Worm (Caenorhabditis elegans) whole organism, late embryonic: ENCODE results near the gene R02F2.8.

Experiments used
- C08G9.2 ChIP-seq: sonication (generic microtip); optimal IDR thresholded peaks from 2 replicates; lab custom pipeline; 2016; ENCODE audit warnings: mild to moderate bottlenecking, missing genetic modification characterization, moderate library complexity, missing compliant biosample characterization
- F13H6.1 ChIP-seq: sonication (generic microtip); optimal IDR thresholded peaks from 2 replicates; lab custom pipeline; 2016; ENCODE audit warnings: missing genetic modification characterization, missing compliant biosample characterization
- ama-1 ChIP-seq: fragments of 150-350 bp; optimal IDR thresholded peaks from 2 replicates; lab custom pipeline; 2014
- ceh-18 ChIP-seq: sonication (generic microtip); optimal IDR thresholded peaks from 2 replicates; lab custom pipeline; 2016; ENCODE audit warnings: missing genetic modification characterization, missing compliant biosample characterization
- ceh-19 ChIP-seq: fragments of 200-800 bp; sonication (Bioruptor generic); optimal IDR thresholded peaks from 2 replicates; lab custom pipeline; 2018; ENCODE audit warnings: mild to moderate bottlenecking, missing genetic modification characterization, missing compliant biosample characterization
- ceh-22 ChIP-seq: sonication (generic microtip); optimal IDR thresholded peaks from 2 replicates; lab custom pipeline; 2017; ENCODE audit warnings: missing biosample characterization, missing genetic modification characterization
- ceh-24 ChIP-seq: sonication (generic microtip); optimal IDR thresholded peaks from 2 replicates; lab custom pipeline; 2016; ENCODE audit warnings: mild to moderate bottlenecking, missing genetic modification characterization, missing compliant biosample characterization
- ceh-30 ChIP-seq: fragments of 150-350 bp; optimal IDR thresholded peaks from 2 replicates; lab custom pipeline; 2014; ENCODE audit warnings: missing biosample characterization, missing genetic modification characterization
- ceh-31 ChIP-seq: sonication (generic microtip); optimal IDR thresholded peaks from 2 replicates; lab custom pipeline; 2016; ENCODE audit warnings: missing genetic modification characterization, missing compliant biosample characterization
- ceh-34 ChIP-seq: sonication (generic microtip); optimal IDR thresholded peaks from 2 replicates; lab custom pipeline; 2016; ENCODE audit warnings: mild to moderate bottlenecking, missing genetic modification characterization, missing compliant biosample characterization
- ceh-45 ChIP-seq: fragments of 200-800 bp; sonication (Bioruptor generic); IDR thresholded peaks from 2 replicates; pipeline ENCODE4 v1.3.6; 2022; ENCODE audit warnings: missing genetic modification reagents, missing genetic modification characterization, missing compliant biosample characterization
- ceh-48 ChIP-seq: sonication (generic microtip); optimal IDR thresholded peaks from 2 replicates; lab custom pipeline; 2016; ENCODE audit warnings: missing genetic modification characterization, inconsistent platforms, missing compliant biosample characterization
- che-1 ChIP-seq: sonication (generic microtip); optimal IDR thresholded peaks from 2 replicates; lab custom pipeline; 2016; ENCODE audit warnings: mild to moderate bottlenecking, missing genetic modification characterization, missing compliant biosample characterization
- dmd-4 ChIP-seq: sonication (generic microtip); optimal IDR thresholded peaks from 2 replicates; lab custom pipeline; 2016; ENCODE audit warnings: borderline replicate concordance, missing genetic modification characterization, missing compliant biosample characterization
- dve-1 ChIP-seq: sonication (generic microtip); optimal IDR thresholded peaks from 2 replicates; lab custom pipeline; 2017; ENCODE audit warnings: antibody characterized with exemption, mild to moderate bottlenecking, missing genetic modification characterization, missing compliant biosample characterization
- ets-4 ChIP-seq: sonication (generic microtip); optimal IDR thresholded peaks from 2 replicates; lab custom pipeline; 2016; ENCODE audit warnings: missing genetic modification characterization, missing compliant biosample characterization
- fkh-10 ChIP-seq: fragments of 150-350 bp; optimal IDR thresholded peaks from 2 replicates; lab custom pipeline; 2014; ENCODE audit warnings: missing biosample characterization, missing genetic modification reagents, missing genetic modification characterization
- gmeb-2 ChIP-seq: sonication (generic microtip); optimal IDR thresholded peaks from 2 replicates; lab custom pipeline; 2016; ENCODE audit warnings: missing genetic modification characterization, inconsistent platforms, missing compliant biosample characterization
- hlh-13 ChIP-seq: fragments of 200-800 bp; sonication (Bioruptor generic); optimal IDR thresholded peaks from 2 replicates; lab custom pipeline; 2018; ENCODE audit warnings: mild to moderate bottlenecking, missing genetic modification characterization, missing compliant biosample characterization
- hlh-15 ChIP-seq: sonication (generic microtip); optimal IDR thresholded peaks from 2 replicates; lab custom pipeline; 2016; ENCODE audit warnings: missing genetic modification characterization, missing compliant biosample characterization
- hlh-30 ChIP-seq: sonication (generic microtip); optimal IDR thresholded peaks from 2 replicates; lab custom pipeline; 2017; ENCODE audit warnings: antibody characterized with exemption, missing genetic modification characterization, missing compliant biosample characterization; ENCODE audit not compliant: insufficient read depth
- hlh-6 ChIP-seq: sonication (generic microtip); optimal IDR thresholded peaks from 2 replicates; lab custom pipeline; 2016; ENCODE audit warnings: missing genotype, missing genetic modification characterization, missing compliant biosample characterization
- hlh-8 ChIP-seq: sonication (generic microtip); optimal IDR thresholded peaks from 2 replicates; lab custom pipeline; 2016; ENCODE audit warnings: missing genotype, missing genetic modification characterization, missing compliant biosample characterization
- lim-6 ChIP-seq: sonication (generic microtip); optimal IDR thresholded peaks from 2 replicates; lab custom pipeline; 2016; ENCODE audit warnings: missing genetic modification characterization, missing compliant biosample characterization
- lin-11 ChIP-seq: fragments of 200-800 bp; sonication (Bioruptor generic); optimal IDR thresholded peaks from 2 replicates; lab custom pipeline; 2018; ENCODE audit warnings: mild to moderate bottlenecking, missing genetic modification characterization, missing compliant biosample characterization
- madf-2 ChIP-seq: sonication (generic microtip); optimal IDR thresholded peaks from 2 replicates; lab custom pipeline; 2017; ENCODE audit warnings: missing genetic modification characterization, missing compliant biosample characterization
- nhr-11 ChIP-seq: fragments of 150-350 bp; optimal IDR thresholded peaks from 2 replicates; lab custom pipeline; 2014; ENCODE audit warnings: missing biosample characterization, missing genetic modification characterization
- pag-3 ChIP-seq: sonication (generic microtip); optimal IDR thresholded peaks from 2 replicates; lab custom pipeline; 2016; ENCODE audit warnings: missing compliant biosample characterization, missing genetic modification characterization, borderline replicate concordance
- pat-9 ChIP-seq: fragments of 200-800 bp; sonication (Bioruptor generic); optimal IDR thresholded peaks from 2 replicates; lab custom pipeline; 2018; ENCODE audit warnings: mild to moderate bottlenecking, missing genetic modification characterization, moderate library complexity, missing compliant biosample characterization
- pax-1 ChIP-seq: fragments of 150-350 bp; optimal IDR thresholded peaks from 2 replicates; lab custom pipeline; 2014; ENCODE audit warnings: missing biosample characterization, missing genetic modification characterization
- rnt-1 ChIP-seq: sonication (generic microtip); optimal IDR thresholded peaks from 2 replicates; lab custom pipeline; 2016; ENCODE audit warnings: missing genetic modification characterization, missing compliant biosample characterization
- sdc-2 ChIP-seq: sonication (generic microtip); optimal IDR thresholded peaks from 2 replicates; lab custom pipeline; 2016; ENCODE audit warnings: missing genotype, missing genetic modification characterization, missing compliant biosample characterization
- sox-2 ChIP-seq: fragments of 200-800 bp; sonication (Bioruptor generic); IDR thresholded peaks from 2 replicates; pipeline ENCODE4 v1.3.6; 2022; ENCODE audit warnings: missing genetic modification reagents, missing genetic modification characterization, missing compliant biosample characterization
- syd-9 ChIP-seq: sonication (generic microtip); optimal IDR thresholded peaks from 2 replicates; lab custom pipeline; 2016; ENCODE audit warnings: mild to moderate bottlenecking, missing genetic modification characterization, moderate library complexity, missing compliant biosample characterization
- tbx-2 ChIP-seq: sonication (generic microtip); optimal IDR thresholded peaks from 2 replicates; lab custom pipeline; 2016; ENCODE audit warnings: missing genetic modification characterization, missing compliant biosample characterization
- ttx-3 ChIP-seq: sonication (generic microtip); optimal IDR thresholded peaks from 2 replicates; lab custom pipeline; 2016; ENCODE audit warnings: missing genetic modification reagents, missing genetic modification characterization, missing compliant biosample characterization
- unc-42 ChIP-seq: sonication (generic microtip); optimal IDR thresholded peaks from 2 replicates; lab custom pipeline; 2016; ENCODE audit warnings: missing genotype, missing genetic modification characterization, missing compliant biosample characterization
- unc-55 ChIP-seq: sonication (generic microtip); optimal IDR thresholded peaks from 2 replicates; lab custom pipeline; 2017; ENCODE audit warnings: missing biosample characterization, missing genetic modification reagents, missing genetic modification characterization
- ztf-16 ChIP-seq: sonication (generic microtip); optimal IDR thresholded peaks from 2 replicates; lab custom pipeline; 2017; ENCODE audit warnings: missing genetic modification characterization, missing compliant biosample characterization

Gene R02F2.8

DNA sequence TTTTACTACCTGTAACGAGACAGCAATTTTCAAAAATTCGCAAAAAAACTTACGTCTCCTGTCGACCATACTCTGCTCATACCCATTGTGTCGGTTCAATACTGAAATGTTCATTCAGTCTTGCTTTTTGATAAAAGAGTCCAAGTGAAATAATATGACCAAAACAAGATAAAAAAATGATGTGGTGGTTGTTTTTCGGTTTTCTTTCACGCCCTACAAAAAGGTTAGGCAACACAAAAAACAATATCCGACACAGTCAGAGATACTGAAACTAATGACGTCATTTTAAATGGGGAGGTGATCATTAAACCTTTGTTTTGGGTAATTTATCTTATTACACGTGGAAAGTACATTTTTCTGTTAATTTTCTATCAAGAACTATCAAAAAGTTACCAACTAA lies at the start of gene R02F2.8:
R02F2.8 (minus strand) TSS at position 101 of the 400 bp plus-strand sequence.
- TF ChIP-seq hlh-30 (no peak), ttx-3 (tag; lab: Kevin White, UChicago) (no peak), unc-55 (GFP tag; lab: Kevin White, UChicago) (no peak), madf-2 (no peak), ceh-45 (no peak), dve-1 (tag; lab: Kevin White, UChicago) (no peak), hlh-15 (tag; lab: Kevin White, UChicago) (no peak), ceh-34 (tag; lab: Kevin White, UChicago) (no peak), tbx-2 (tag; lab: Kevin White, UChicago) (no peak), rnt-1 (tag; lab: Kevin White, UChicago) (no peak), C08G9.2 (no peak), unc-42 (tag; lab: Kevin White, UChicago) (no peak), ceh-18 (no peak)

- TF ChIP-seq che-1 (no peak), pax-1 (tag; lab: Kevin White, UChicago) (no peak), ceh-22 (tag; lab: Kevin White, UChicago) (no peak), hlh-6 (tag; lab: Kevin White, UChicago) (no peak), tbx-2 (tag; lab: Kevin White, UChicago) (no peak), pat-9 (tag; lab: Kevin White, UChicago) (no peak), nhr-11 (tag; lab: Kevin White, UChicago) (no peak), ztf-16 (tag; lab: Kevin White, UChicago) (no peak), ceh-18 (no peak)
These were observed 48.8 kb upstream of the R02F2.8 start, which contains the start of gene D1044.1 for ce11 chrIII:5543727-5544345. D1044.1 (plus strand) TSS chrIII:5544295.

ce11 chrIII:5543050-5543449 lies 48.0 kb upstream of the R02F2.8 start, which contains the start of gene D1044.6:
D1044.6 (minus strand) TSS chrIII:5543177.
- TF ChIP-seq sox-2 (GFP tag; lab: Robert Waterston, UW) (no peak), ama-1 (lab: Kevin White, UChicago) (no peak), ztf-16 (tag; lab: Kevin White, UChicago) (no peak), sdc-2 (tag; lab: Kevin White, UChicago) (no peak), ceh-18 (no peak), lin-11 (tag; lab: Kevin White, UChicago) (no peak), pax-1 (tag; lab: Kevin White, UChicago) (no peak), hlh-15 (tag; lab: Kevin White, UChicago) (no peak), ceh-31 (tag; lab: Kevin White, UChicago) (no peak), F13H6.1 (tag; lab: Kevin White, UChicago) (no peak), ceh-48 (tag; lab: Kevin White, UChicago) (no peak), fkh-10 (GFP tag; lab: Kevin White, UChicago) (no peak), gmeb-2 (tag; lab: Kevin White, UChicago) (no peak), pag-3 (tag; lab: Kevin White, UChicago) (no peak), hlh-13 (no peak), ceh-24 (tag; lab: Kevin White, UChicago) (no peak), ceh-19 (GFP tag; lab: Kevin White, UChicago) (no peak), syd-9 (no peak), tbx-2 (tag; lab: Kevin White, UChicago) (no peak)

ce11 chrIII:5541777-5542176 lies 46.7 kb upstream of the R02F2.8 start:
- TF ChIP-seq dmd-4 (no peak), hlh-8 (tag; lab: Kevin White, UChicago) (no peak), sdc-2 (tag; lab: Kevin White, UChicago) (no peak), ceh-30 (tag; lab: Kevin White, UChicago) (no peak), ceh-45 (no peak), gmeb-2 (tag; lab: Kevin White, UChicago) (no peak), ttx-3 (tag; lab: Kevin White, UChicago) (no peak), ets-4 (tag; lab: Kevin White, UChicago) (no peak), unc-42 (tag; lab: Kevin White, UChicago) (no peak), lim-6 (tag; lab: Kevin White, UChicago) (no peak)
